Worm (Caenorhabditis elegans) whole organism, mixed stage, embryonic: ENCODE data around the gene cids-1.

Experiments used
- ceh-39 ChIP-seq: fragments of 150-350 bp; optimal IDR thresholded peaks from 2 replicates; lab custom pipeline; 2014; ENCODE audit warnings: missing biosample characterization, missing genetic modification characterization
- ces-1 ChIP-seq: fragments of 150-350 bp; optimal IDR thresholded peaks from 2 replicates; lab custom pipeline; 2014; ENCODE audit warnings: missing biosample characterization, missing genetic modification reagents, missing genetic modification characterization
- elt-1 ChIP-seq: sonication (generic microtip); optimal IDR thresholded peaks from 2 replicates; lab custom pipeline; 2017; ENCODE audit warnings: missing genetic modification characterization, mild to moderate bottlenecking, missing compliant biosample characterization, antibody characterized with exemption, moderate library complexity, borderline replicate concordance; ENCODE audit not compliant: insufficient read depth
- nhr-2 ChIP-seq: fragments of 150-350 bp; optimal IDR thresholded peaks from 2 replicates; lab custom pipeline; 2014; ENCODE audit warnings: missing biosample characterization, missing genetic modification characterization
- nhr-237 ChIP-seq: fragments of 150-350 bp; optimal IDR thresholded peaks from 2 replicates; lab custom pipeline; 2014; ENCODE audit warnings: missing biosample characterization, missing genetic modification characterization
- nhr-28 ChIP-seq: fragments of 150-350 bp; optimal IDR thresholded peaks from 2 replicates; lab custom pipeline; 2014; ENCODE audit warnings: missing biosample characterization, missing genetic modification characterization
- snpc-4 ChIP-seq: fragments of 150-350 bp; optimal IDR thresholded peaks from 2 replicates; lab custom pipeline; 2014; ENCODE audit warnings: missing biosample characterization, missing genetic modification characterization
- tbx-8 ChIP-seq: fragments of 200-800 bp; sonication (Bioruptor generic); optimal IDR thresholded peaks from 2 replicates; lab custom pipeline; 2018; ENCODE audit warnings: mild to moderate bottlenecking, missing genetic modification characterization, moderate library complexity, missing compliant biosample characterization
- unc-62 ChIP-seq: fragments of 150-350 bp; optimal IDR thresholded peaks from 2 replicates; lab custom pipeline; 2014; ENCODE audit warnings: missing biosample characterization, missing genetic modification reagents, missing genetic modification characterization

ce11 chrIII:8229480-8229879, 14.8 kb upstream of the cids-1 start:
- TF ChIP-seq elt-1 (tag; lab: Kevin White, UChicago) (no peak), ceh-39 (no peak), unc-62 (GFP tag; lab: Kevin White, UChicago) (no peak), snpc-4 (tag; lab: Kevin White, UChicago) (no peak), nhr-28 (no peak), nhr-237 (tag; lab: Kevin White, UChicago) (no peak), nhr-2 (no peak), tbx-8 (GFP tag; lab: Kevin White, UChicago) (no peak), ces-1 (GFP tag; lab: Kevin White, UChicago) (no peak)
